Worm (Caenorhabditis elegans) whole organism, L3 larva: ENCODE data around the gene Y39F10A.1.

Experiments used
- ZK546.5 ChIP-seq: sonication (generic microtip); optimal IDR thresholded peaks from 2 replicates; lab custom pipeline; 2017; ENCODE audit warnings: missing biosample characterization, missing genetic modification characterization
- aly-2 ChIP-seq: fragments of 150-350 bp; optimal IDR thresholded peaks from 2 replicates; lab custom pipeline; 2014; ENCODE audit warnings: missing biosample characterization, missing genetic modification characterization
- ama-1 ChIP-seq: fragments of 150-350 bp; optimal IDR thresholded peaks from 2 replicates; lab custom pipeline; 2018
- ceh-16 ChIP-seq: sonication (generic microtip); optimal IDR thresholded peaks from 2 replicates; lab custom pipeline; 2017; ENCODE audit warnings: missing biosample characterization, missing genetic modification characterization
- ceh-28 ChIP-seq: fragments of 150-350 bp; optimal IDR thresholded peaks from 2 replicates; lab custom pipeline; 2014; ENCODE audit warnings: missing biosample characterization, missing genetic modification reagents, missing genetic modification characterization
- ceh-82 ChIP-seq: fragments of 150-350 bp; optimal IDR thresholded peaks from 2 replicates; lab custom pipeline; 2014; ENCODE audit warnings: missing biosample characterization, missing genetic modification characterization
- ceh-9 ChIP-seq: sonication (generic microtip); optimal IDR thresholded peaks from 2 replicates; lab custom pipeline; 2018; ENCODE audit warnings: missing biosample characterization, missing genetic modification characterization
- daf-12 ChIP-seq: fragments of 150-350 bp; optimal IDR thresholded peaks from 2 replicates; lab custom pipeline; 2014; ENCODE audit warnings: missing biosample characterization, missing genetic modification reagents, missing genetic modification characterization
- egl-27 ChIP-seq: sonication (generic microtip); optimal IDR thresholded peaks from 4 replicates; lab custom pipeline; 2017; ENCODE audit warnings: missing biosample characterization, missing genetic modification reagents, missing genetic modification characterization
- egl-5 ChIP-seq: fragments of 150-350 bp; optimal IDR thresholded peaks from 2 replicates; lab custom pipeline; 2017; ENCODE audit warnings: missing biosample characterization, missing genetic modification reagents, missing genetic modification characterization, inconsistent platforms
- eor-1 ChIP-seq, 2 experiments: fragments of 150-350 bp; optimal IDR thresholded peaks; 2 replicates each; lab custom pipeline; 2014 to 2018; ENCODE audit warnings: missing biosample characterization in 2 of 2, missing genetic modification characterization in 2 of 2
- fkh-2 ChIP-seq: fragments of 150-350 bp; optimal IDR thresholded peaks from 2 replicates; lab custom pipeline; 2014; ENCODE audit warnings: missing biosample characterization, missing genetic modification reagents, missing genetic modification characterization
- hmg-11 ChIP-seq: sonication (generic microtip); optimal IDR thresholded peaks from 2 replicates; lab custom pipeline; 2016; ENCODE audit warnings: missing genetic modification characterization, missing compliant biosample characterization
- jun-1 ChIP-seq: fragments of 150-350 bp; optimal IDR thresholded peaks from 2 replicates; lab custom pipeline; 2014; ENCODE audit warnings: missing biosample characterization, missing genetic modification reagents, missing genetic modification characterization
- lin-15B ChIP-seq: fragments of 150-350 bp; optimal IDR thresholded peaks from 2 replicates; lab custom pipeline; 2014; ENCODE audit warnings: missing biosample characterization, missing genetic modification characterization
- lin-39 ChIP-seq: fragments of 150-350 bp; optimal IDR thresholded peaks from 2 replicates; lab custom pipeline; 2018; ENCODE audit warnings: missing biosample characterization, missing genetic modification reagents, missing genetic modification characterization
- lsy-12 ChIP-seq: sonication (generic microtip); optimal IDR thresholded peaks from 2 replicates; lab custom pipeline; 2016; ENCODE audit warnings: mild to moderate bottlenecking, missing genetic modification characterization, missing compliant biosample characterization
- mdl-1 ChIP-seq: fragments of 150-350 bp; optimal IDR thresholded peaks from 2 replicates; lab custom pipeline; 2014; ENCODE audit warnings: missing biosample characterization, missing genetic modification characterization
- mml-1 ChIP-seq: fragments of 150-350 bp; sonication (generic microtip); optimal IDR thresholded peaks from 3 replicates; lab custom pipeline; 2014; ENCODE audit warnings: missing biosample characterization, missing genetic modification characterization
- nhr-11 ChIP-seq: fragments of 150-350 bp; optimal IDR thresholded peaks from 2 replicates; lab custom pipeline; 2014; ENCODE audit warnings: missing biosample characterization, missing genetic modification characterization
- nhr-12 ChIP-seq: fragments of 150-350 bp; optimal IDR thresholded peaks from 2 replicates; lab custom pipeline; 2014; ENCODE audit warnings: missing biosample characterization, missing genetic modification characterization
- nhr-23 ChIP-seq: fragments of 150-350 bp; optimal IDR thresholded peaks from 2 replicates; lab custom pipeline; 2014; ENCODE audit warnings: missing biosample characterization, missing genetic modification reagents, missing genetic modification characterization
- nhr-237 ChIP-seq: fragments of 150-350 bp; optimal IDR thresholded peaks from 2 replicates; lab custom pipeline; 2014; ENCODE audit warnings: missing biosample characterization, missing genetic modification characterization
- nhr-25 ChIP-seq: sonication (generic microtip); optimal IDR thresholded peaks from 2 replicates; lab custom pipeline; 2017; ENCODE audit warnings: missing biosample characterization, missing genetic modification characterization
- nhr-28 ChIP-seq: fragments of 150-350 bp; optimal IDR thresholded peaks from 2 replicates; lab custom pipeline; 2014; ENCODE audit warnings: missing biosample characterization, missing genetic modification characterization
- nhr-43 ChIP-seq: sonication (generic microtip); optimal IDR thresholded peaks from 2 replicates; lab custom pipeline; 2016; ENCODE audit warnings: mild to moderate bottlenecking, missing genetic modification characterization, missing compliant biosample characterization; ENCODE audit not compliant: poor library complexity, severe bottlenecking
- nhr-67 ChIP-seq: fragments of 150-350 bp; optimal IDR thresholded peaks from 2 replicates; lab custom pipeline; 2014; ENCODE audit warnings: missing biosample characterization, missing genetic modification characterization
- nhr-77 ChIP-seq: fragments of 150-350 bp; optimal IDR thresholded peaks from 2 replicates; lab custom pipeline; 2014; ENCODE audit warnings: missing biosample characterization, missing genetic modification characterization
- pha-4 ChIP-seq: fragments of 150-350 bp; optimal IDR thresholded peaks from 2 replicates; lab custom pipeline; 2014; ENCODE audit warnings: missing biosample characterization, missing genetic modification reagents, missing genetic modification characterization
- pqm-1 ChIP-seq: fragments of 150-350 bp; optimal IDR thresholded peaks from 2 replicates; lab custom pipeline; 2017; ENCODE audit warnings: missing biosample characterization, missing genetic modification characterization, inconsistent platforms
- skn-1 ChIP-seq: fragments of 150-350 bp; optimal IDR thresholded peaks from 2 replicates; lab custom pipeline; 2014; ENCODE audit warnings: missing biosample characterization, missing genetic modification characterization
- tbx-2 ChIP-seq: sonication (generic microtip); optimal IDR thresholded peaks from 2 replicates; lab custom pipeline; 2016; ENCODE audit warnings: mild to moderate bottlenecking, missing genetic modification characterization, missing compliant biosample characterization
- unc-39 ChIP-seq: sonication (generic microtip); optimal IDR thresholded peaks from 4 replicates; lab custom pipeline; 2017; ENCODE audit warnings: missing biosample characterization, missing genetic modification characterization
- unc-62 ChIP-seq: fragments of 150-350 bp; sonication (generic microtip); optimal IDR thresholded peaks from 4 replicates; lab custom pipeline; 2014; ENCODE audit warnings: missing biosample characterization, missing genetic modification reagents, missing genetic modification characterization
- zag-1 ChIP-seq: fragments of 150-350 bp; optimal IDR thresholded peaks from 2 replicates; lab custom pipeline; 2014; ENCODE audit warnings: missing biosample characterization, missing genetic modification characterization
- ztf-11 ChIP-seq: fragments of 150-350 bp; optimal IDR thresholded peaks from 2 replicates; lab custom pipeline; 2014; ENCODE audit warnings: missing biosample characterization, missing genetic modification characterization
- ztf-4 ChIP-seq: fragments of 150-350 bp; optimal IDR thresholded peaks from 2 replicates; lab custom pipeline; 2014; ENCODE audit warnings: missing biosample characterization, missing genetic modification characterization

Gene Y39F10A.1

ce11 chrII:803009-803408 lies 27.9 kb downstream of the Y39F10A.1 start, which contains the start of gene F46F5.13:
TSS of gene F46F5.13 (plus strand) at chrII:803309.
- TF ChIP-seq tbx-2 (tag; lab: Kevin White, UChicago) (no peak), ZK546.5 (tag; lab: Kevin White, UChicago) (no peak), lin-39 (tag; lab: Kevin White, UChicago) (no peak), lsy-12 (no peak), jun-1 (tag; lab: Kevin White, UChicago) (no peak), aly-2 (tag; lab: Kevin White, UChicago) (no peak)

- TF ChIP-seq mdl-1, result no peak
- no peak for TF ChIP-seq ztf-4 (tag; lab: Kevin White, UChicago)
- TF ChIP-seq unc-39 (tag; lab: Kevin White, UChicago), result no peak
- no peak for TF ChIP-seq nhr-67 (tag; lab: Kevin White, UChicago)
- TF ChIP-seq zag-1 (tag; lab: Kevin White, UChicago), result no peak
- no peak for TF ChIP-seq aly-2 (tag; lab: Kevin White, UChicago)
- TF ChIP-seq ZK546.5 (tag; lab: Kevin White, UChicago), result no peak
- no peak for TF ChIP-seq mml-1 (tag; lab: Kevin White, UChicago)
- TF ChIP-seq ceh-9, result no peak
- no peak for TF ChIP-seq jun-1 (tag; lab: Kevin White, UChicago)
- TF ChIP-seq nhr-237, result no peak
- no peak for TF ChIP-seq egl-5
- no peak for TF ChIP-seq lin-39 (tag; lab: Kevin White, UChicago)
- TF ChIP-seq fkh-2 (tag; lab: Kevin White, UChicago), result no peak
- TF ChIP-seq ceh-28 (tag; lab: Kevin White, UChicago), result no peak
- no peak for TF ChIP-seq eor-1 (tag; optimal IDR thresholded peaks at IDR 0.05; lab: Kevin White, UChicago)
- no peak for TF ChIP-seq ama-1 (lab: Kevin White, UChicago)
- TF ChIP-seq nhr-25 (tag; lab: Kevin White, UChicago), result no peak
These were observed 33.3 kb downstream of the Y39F10A.1 start, which contains the start of gene F46F5.11 for ce11 chrII:808457-808856. TSS of gene F46F5.11 (plus strand) at chrII:808757.

- TF ChIP-seq ceh-82 (no peak), lin-39 (tag; lab: Kevin White, UChicago) (no peak), nhr-28 (no peak), lin-15B (tag; lab: Kevin White, UChicago) (no peak), ama-1 (lab: Kevin White, UChicago) (no peak), aly-2 (tag; lab: Kevin White, UChicago) (no peak), nhr-23 (no peak), mdl-1 (no peak), pqm-1 (no peak), mml-1 (tag; lab: Kevin White, UChicago) (no peak), ceh-16 (no peak), jun-1 (tag; lab: Kevin White, UChicago) (no peak), eor-1 (tag; optimal IDR thresholded peaks at IDR 0.05; lab: Kevin White, UChicago) (no peak), nhr-77 (tag; lab: Kevin White, UChicago) (no peak), zag-1 (tag; lab: Kevin White, UChicago) (no peak), skn-1 (tag; lab: Kevin White, UChicago) (no peak), ztf-11 (no peak)
These were observed 37.8 kb downstream of the Y39F10A.1 start, which contains the start of gene F46F5.5 for ce11 chrII:812917-813316. TSS of gene F46F5.5 (minus strand) at chrII:813017.

- no peak for TF ChIP-seq nhr-11
- TF ChIP-seq unc-62 (GFP tag; lab: Kevin White, UChicago), result no peak
- no peak for TF ChIP-seq ceh-16
- TF ChIP-seq egl-5, result no peak
- TF ChIP-seq egl-27 (tag; lab: Kevin White, UChicago), result no peak
- TF ChIP-seq jun-1 (tag; lab: Kevin White, UChicago), result no peak
These were observed 39.6 kb downstream of the Y39F10A.1 start, which contains the start of gene msrp-3 for ce11 chrII:814737-815136. TSS of gene msrp-3 (minus strand) at chrII:814837.

ce11 chrII:820519-820918 lies 45.4 kb downstream of the Y39F10A.1 start, which contains the start of gene F46F5.7:
TSS of gene F46F5.7 (minus strand) at chrII:820619.
- TF ChIP-seq nhr-12 (tag; lab: Kevin White, UChicago) (no peak), nhr-67 (tag; lab: Kevin White, UChicago) (no peak), daf-12 (tag; lab: Kevin White, UChicago) (no peak), lin-39 (tag; lab: Kevin White, UChicago) (no peak), tbx-2 (tag; lab: Kevin White, UChicago) (no peak), nhr-237 (no peak), nhr-43 (tag; lab: Kevin White, UChicago) (no peak), pha-4 (no peak), ztf-4 (tag; lab: Kevin White, UChicago) (no peak), hmg-11 (tag; lab: Kevin White, UChicago) (no peak), eor-1 (tag; optimal IDR thresholded peaks at IDR 0.05; lab: Kevin White, UChicago) (no peak)
